Fruit fly (Drosophila melanogaster) whole organism, prepupa: ENCODE data around the gene CG33947.

Source experiments
- Blimp-1 ChIP-seq: fragments of 200-800 bp; sonication (Bioruptor generic); optimal IDR thresholded peaks from 3 replicates; lab custom pipeline; 2017; ENCODE audit warnings: missing biosample characterization, missing genetic modification characterization, mild to moderate bottlenecking, moderate library complexity, missing genetic modification reagents
- CG10669 ChIP-seq: fragments of 200-800 bp; sonication (Bioruptor generic); optimal IDR thresholded peaks from 3 replicates; lab custom pipeline; 2018; ENCODE audit warnings: missing biosample characterization, mild to moderate bottlenecking, missing genetic modification characterization, moderate library complexity
- CG11294 ChIP-seq: fragments of 200-800 bp; sonication (Bioruptor generic); IDR thresholded peaks from 2 replicates; pipeline ENCODE4 v1.3.6; 2022; ENCODE audit warnings: missing biosample characterization, missing genetic modification characterization
- CG11902 ChIP-seq: fragments of 200-800 bp; sonication (Bioruptor generic); optimal IDR thresholded peaks from 3 replicates; lab custom pipeline; 2016; ENCODE audit warnings: missing biosample characterization, missing genetic modification characterization
- CG15336 ChIP-seq: fragments of 200-800 bp; sonication (Bioruptor generic); IDR thresholded peaks from 2 replicates; pipeline ENCODE4 v1.3.6; 2022; ENCODE audit warnings: missing biosample characterization, missing genetic modification characterization
- CG16779 ChIP-seq: fragments of 200-800 bp; sonication (Bioruptor generic); optimal IDR thresholded peaks from 3 replicates; lab custom pipeline; 2017; ENCODE audit warnings: missing biosample characterization, mild to moderate bottlenecking, missing genetic modification characterization
- CG6792 ChIP-seq: fragments of 200-800 bp; sonication (Bioruptor generic); optimal IDR thresholded peaks from 3 replicates; lab custom pipeline; 2016; ENCODE audit warnings: missing biosample characterization, missing genetic modification characterization
- CG6808 ChIP-seq: fragments of 200-800 bp; sonication (Bioruptor generic); optimal IDR thresholded peaks from 3 replicates; lab custom pipeline; 2017; ENCODE audit warnings: missing biosample characterization, missing genetic modification characterization, mild to moderate bottlenecking, moderate library complexity, missing genetic modification reagents
- CG7368 ChIP-seq: fragments of 200-800 bp; sonication (Bioruptor generic); optimal IDR thresholded peaks from 3 replicates; lab custom pipeline; 2016; ENCODE audit warnings: missing biosample characterization, missing genetic modification characterization
- CG8119 ChIP-seq: fragments of 200-800 bp; sonication (Bioruptor generic); IDR thresholded peaks from 3 replicates; pipeline ENCODE4 v1.3.6; 2022; ENCODE audit warnings: missing biosample characterization, missing genetic modification characterization
- CG9139 ChIP-seq: fragments of 200-800 bp; sonication (Bioruptor generic); optimal IDR thresholded peaks from 3 replicates; lab custom pipeline; 2017; ENCODE audit warnings: missing biosample characterization, mild to moderate bottlenecking, missing genetic modification characterization
- Eip75B ChIP-seq: fragments of 200-800 bp; sonication (Bioruptor generic); optimal IDR thresholded peaks from 3 replicates; lab custom pipeline; 2016; ENCODE audit warnings: missing biosample characterization, missing genetic modification characterization
- Eip93F ChIP-seq: fragments of 200-800 bp; sonication (Bioruptor generic); optimal IDR thresholded peaks from 2 replicates; lab custom pipeline; 2016; ENCODE audit warnings: missing biosample characterization, mild to moderate bottlenecking, missing genetic modification characterization
- Ets21C ChIP-seq: fragments of 200-800 bp; sonication (Bioruptor generic); optimal IDR thresholded peaks from 3 replicates; lab custom pipeline; 2016; ENCODE audit warnings: missing biosample characterization, missing genetic modification characterization
- Ets96B ChIP-seq: fragments of 200-800 bp; optimal IDR thresholded peaks from 2 replicates; lab custom pipeline; 2019; ENCODE audit warnings: missing biosample characterization, mild to moderate bottlenecking, missing genetic modification characterization, moderate library complexity
- Hr39 ChIP-seq: fragments of 200-800 bp; sonication (Bioruptor generic); optimal IDR thresholded peaks from 2 replicates; lab custom pipeline; 2016; ENCODE audit warnings: missing biosample characterization, missing genetic modification characterization
- Lpt ChIP-seq: fragments of 200-800 bp; sonication (Bioruptor generic); optimal IDR thresholded peaks from 3 replicates; lab custom pipeline; 2016; ENCODE audit warnings: missing biosample characterization, missing genetic modification characterization
- Met ChIP-seq: fragments of 200-800 bp; sonication (Bioruptor generic); optimal IDR thresholded peaks from 3 replicates; lab custom pipeline; 2016; ENCODE audit warnings: missing biosample characterization, missing genetic modification characterization
- OdsH ChIP-seq: fragments of 200-800 bp; sonication (Bioruptor generic); optimal IDR thresholded peaks from 3 replicates; lab custom pipeline; 2016; ENCODE audit warnings: missing biosample characterization, missing genetic modification characterization
- Smox ChIP-seq: fragments of 200-800 bp; sonication (Bioruptor generic); optimal IDR thresholded peaks from 3 replicates; lab custom pipeline; 2016; ENCODE audit warnings: missing biosample characterization, missing genetic modification characterization
- Sox102F ChIP-seq: fragments of 200-800 bp; sonication (Bioruptor generic); optimal IDR thresholded peaks from 2 replicates; lab custom pipeline; 2016; ENCODE audit warnings: missing biosample characterization, mild to moderate bottlenecking, missing genetic modification characterization
- Sox14 ChIP-seq: fragments of 200-800 bp; sonication (Bioruptor generic); optimal IDR thresholded peaks from 3 replicates; lab custom pipeline; 2016; ENCODE audit warnings: missing biosample characterization, missing genetic modification characterization
- Sox15 ChIP-seq: fragments of 200-800 bp; sonication (Bioruptor generic); optimal IDR thresholded peaks from 3 replicates; lab custom pipeline; 2016; ENCODE audit warnings: missing biosample characterization, missing genetic modification characterization
- achi ChIP-seq: fragments of 200-800 bp; sonication (Bioruptor generic); optimal IDR thresholded peaks from 3 replicates; lab custom pipeline; 2016; ENCODE audit warnings: missing biosample characterization, missing genetic modification characterization
- acj6 ChIP-seq: fragments of 200-800 bp; sonication (Bioruptor generic); optimal IDR thresholded peaks from 3 replicates; lab custom pipeline; 2016; ENCODE audit warnings: missing biosample characterization, missing genetic modification characterization
- cyc ChIP-seq: fragments of 200-800 bp; sonication (Bioruptor generic); optimal IDR thresholded peaks from 3 replicates; lab custom pipeline; 2016; ENCODE audit warnings: missing biosample characterization, missing genetic modification characterization
- dac ChIP-seq: fragments of 200-800 bp; sonication (Bioruptor generic); optimal IDR thresholded peaks from 2 replicates; lab custom pipeline; 2017; ENCODE audit warnings: missing biosample characterization, mild to moderate bottlenecking, missing genetic modification characterization
- dsx ChIP-seq: fragments of 200-800 bp; optimal IDR thresholded peaks from 3 replicates; lab custom pipeline; 2019; ENCODE audit warnings: missing biosample characterization, mild to moderate bottlenecking, missing genetic modification characterization, moderate library complexity; ENCODE audit not compliant: poor library complexity, severe bottlenecking
- eg ChIP-seq: fragments of 200-800 bp; sonication (Bioruptor generic); IDR thresholded peaks from 3 replicates; pipeline ENCODE4 v1.3.6; 2022; ENCODE audit warnings: missing biosample characterization, missing genetic modification characterization
- esn ChIP-seq: fragments of 200-800 bp; sonication (Bioruptor generic); optimal IDR thresholded peaks from 2 replicates; lab custom pipeline; 2016; ENCODE audit warnings: missing biosample characterization, mild to moderate bottlenecking, missing genetic modification characterization, moderate library complexity
- fd59A ChIP-seq: fragments of 200-800 bp; sonication (Bioruptor generic); optimal IDR thresholded peaks from 2 replicates; lab custom pipeline; 2017; ENCODE audit warnings: missing biosample characterization, mild to moderate bottlenecking, missing genetic modification characterization, missing genetic modification reagents
- fd85E ChIP-seq: fragments of 200-800 bp; sonication (Bioruptor generic); optimal IDR thresholded peaks from 3 replicates; lab custom pipeline; 2016; ENCODE audit warnings: missing biosample characterization, missing genetic modification characterization
- fkh ChIP-seq: fragments of 200-800 bp; sonication (Bioruptor generic); optimal IDR thresholded peaks from 3 replicates; lab custom pipeline; 2017; ENCODE audit warnings: missing biosample characterization, mild to moderate bottlenecking, missing genetic modification characterization, moderate library complexity
- lz ChIP-seq: fragments of 200-800 bp; sonication (Bioruptor generic); optimal IDR thresholded peaks from 3 replicates; lab custom pipeline; 2016; ENCODE audit warnings: missing biosample characterization, missing genetic modification characterization
- net ChIP-seq: fragments of 200-800 bp; sonication (Bioruptor generic); optimal IDR thresholded peaks from 3 replicates; lab custom pipeline; 2016; ENCODE audit warnings: missing biosample characterization, missing genetic modification characterization
- pdm3 ChIP-seq: fragments of 200-800 bp; sonication (Bioruptor generic); optimal IDR thresholded peaks from 3 replicates; lab custom pipeline; 2016; ENCODE audit warnings: missing biosample characterization, missing genetic modification characterization
- salr ChIP-seq, 2 experiments: fragments of 200-800 bp; sonication (Bioruptor generic); optimal IDR thresholded peaks; 3 replicates each; lab custom pipeline; 2016 to 2018; ENCODE audit warnings: missing biosample characterization in 2 of 2, missing genetic modification characterization in 2 of 2, mild to moderate bottlenecking in 1 of 2
- spab ChIP-seq: fragments of 200-800 bp; sonication (Bioruptor generic); optimal IDR thresholded peaks from 2 replicates; lab custom pipeline; 2017; ENCODE audit warnings: missing biosample characterization, mild to moderate bottlenecking, missing genetic modification characterization, missing genetic modification reagents
- ss ChIP-seq, 2 experiments: fragments of 200-800 bp; sonication (Bioruptor generic); optimal IDR thresholded peaks; 2 replicates in 1 of 2; 3 replicates in 1 of 2; lab custom pipeline; 2017 to 2018; ENCODE audit warnings: mild to moderate bottlenecking in 2 of 2, missing biosample characterization in 2 of 2, missing genetic modification characterization in 2 of 2, moderate library complexity in 1 of 2
- svp ChIP-seq: fragments of 200-800 bp; sonication (Bioruptor generic); peaks from one replicate; lab custom pipeline; 2016; ENCODE audit warnings: missing biosample characterization, missing genetic modification characterization
- topi ChIP-seq: fragments of 200-800 bp; sonication (Bioruptor generic); optimal IDR thresholded peaks from 3 replicates; lab custom pipeline; 2016; ENCODE audit warnings: missing biosample characterization, missing genetic modification characterization
- vri ChIP-seq: fragments of 200-800 bp; sonication (Bioruptor generic); optimal IDR thresholded peaks from 3 replicates; lab custom pipeline; 2016; ENCODE audit warnings: missing biosample characterization, mild to moderate bottlenecking, missing genetic modification characterization

Gene CG33947

DNA sequence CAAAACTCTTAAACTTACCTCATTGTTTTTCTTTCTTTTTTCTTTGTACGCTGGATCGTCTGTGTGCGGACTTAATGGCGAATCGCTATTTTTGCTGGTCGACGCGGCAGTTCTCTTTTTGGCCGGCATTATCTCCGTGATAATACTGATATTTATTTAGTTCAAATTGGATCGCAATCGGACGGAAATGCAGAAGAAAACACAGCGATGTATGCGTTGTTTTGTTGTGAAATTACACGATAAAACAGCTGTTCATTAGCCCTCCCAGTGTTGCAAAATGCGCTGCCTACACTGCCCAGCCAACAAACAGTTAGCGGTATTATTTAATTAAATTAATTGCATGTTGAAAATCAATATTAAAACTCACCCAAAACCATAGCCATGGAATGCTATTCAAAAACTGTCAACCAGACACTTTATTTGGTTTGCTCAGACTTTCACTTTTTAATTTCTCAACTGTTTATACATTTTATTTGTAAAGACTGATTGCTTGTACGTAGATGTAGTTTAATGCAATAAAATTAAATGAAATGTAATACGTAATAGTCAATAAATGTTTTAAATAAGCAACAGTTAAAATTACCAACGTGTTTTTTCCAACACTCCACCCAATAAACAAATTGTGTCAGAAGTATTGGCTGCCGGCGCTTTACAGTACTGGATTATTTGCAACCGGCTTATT, 1.8 kb downstream of the CG33947 start, which contains the start of the genes Irbp18 and APP-BP1 (continued):
- TF ChIP-seq achi (GFP tag; lab: Kevin White, UChicago): peak; percentile 95
- peak; percentile 90 for TF ChIP-seq CG7368 (GFP tag; lab: Kevin White, UChicago)
- peak; percentile 96 for TF ChIP-seq Hr39 (GFP tag; lab: Kevin White, UChicago)
- TF ChIP-seq Ets21C (GFP tag; lab: Kevin White, UChicago): peak; percentile 93
- TF ChIP-seq Eip75B (GFP tag; lab: Kevin White, UChicago): peak; percentile 96
- peak; percentile 98 for TF ChIP-seq esn (GFP tag; lab: Kevin White, UChicago)
- TF ChIP-seq CG9139 (GFP tag; lab: Kevin White, UChicago): peak; percentile 79
- peak; percentile 90 for TF ChIP-seq dac (GFP tag; lab: Kevin White, UChicago)
- peak; percentile 96 for TF ChIP-seq Smox (GFP tag; lab: Kevin White, UChicago)
- TF ChIP-seq Met (GFP tag; lab: Kevin White, UChicago): peak; percentile 96
- peak; percentile 94 for TF ChIP-seq Sox15 (GFP tag; lab: Kevin White, UChicago)
- TF ChIP-seq CG10669 (GFP tag; lab: Kevin White, UChicago): peak; percentile 94
- TF ChIP-seq CG11294 (GFP tag; lab: Robert Waterston, UW): peak; percentile 77
- TF ChIP-seq acj6 (GFP tag; lab: Kevin White, UChicago): peak; percentile 96
- peak; percentile 97 for TF ChIP-seq pdm3 (GFP tag; lab: Kevin White, UChicago)
- peak; percentile 87 for TF ChIP-seq Blimp-1 (GFP tag; lab: Kevin White, UChicago)
- TF ChIP-seq svp (GFP tag; lab: Kevin White, UChicago): peak; percentile 98
- TF ChIP-seq fd59A (GFP tag; lab: Kevin White, UChicago): peak; percentile 92
- peak; percentile 87 to 96 for TF ChIP-seq salr (GFP tag; optimal IDR thresholded peaks at IDR 0.05; lab: Kevin White, UChicago)
- TF ChIP-seq CG6808 (GFP tag; lab: Kevin White, UChicago): peak; percentile 87
- TF ChIP-seq Lpt (GFP tag; lab: Kevin White, UChicago): peak; percentile 92
- TF ChIP-seq Sox102F (GFP tag; lab: Kevin White, UChicago): peak; percentile 97
- TF ChIP-seq Eip93F (GFP tag; lab: Kevin White, UChicago): peak; percentile 92
- peak; percentile 96 for TF ChIP-seq cyc (GFP tag; lab: Kevin White, UChicago)
- TF ChIP-seq fd85E (GFP tag; lab: Kevin White, UChicago): peak; percentile 74
- peak; percentile 87 for TF ChIP-seq dsx (GFP tag; lab: Kevin White, UChicago)
- peak; percentile 93 for TF ChIP-seq CG6792 (GFP tag; lab: Kevin White, UChicago)
- peak; percentile 90 for TF ChIP-seq Ets96B (tag; lab: Kevin White, UChicago)
- TF ChIP-seq eg (GFP tag; lab: Robert Waterston, UW): peak; percentile 92
- TF ChIP-seq CG8119: peak; percentile 90
- TF ChIP-seq Sox14: peak; percentile 97
- peak; percentile 88 for TF ChIP-seq CG16779 (tag; lab: Kevin White, UChicago)
- peak; percentile 84 for TF ChIP-seq fkh
- TF ChIP-seq vri (GFP tag; lab: Kevin White, UChicago): peak; percentile 95
- peak; percentile 95 for TF ChIP-seq net (GFP tag; lab: Kevin White, UChicago)

DNA sequence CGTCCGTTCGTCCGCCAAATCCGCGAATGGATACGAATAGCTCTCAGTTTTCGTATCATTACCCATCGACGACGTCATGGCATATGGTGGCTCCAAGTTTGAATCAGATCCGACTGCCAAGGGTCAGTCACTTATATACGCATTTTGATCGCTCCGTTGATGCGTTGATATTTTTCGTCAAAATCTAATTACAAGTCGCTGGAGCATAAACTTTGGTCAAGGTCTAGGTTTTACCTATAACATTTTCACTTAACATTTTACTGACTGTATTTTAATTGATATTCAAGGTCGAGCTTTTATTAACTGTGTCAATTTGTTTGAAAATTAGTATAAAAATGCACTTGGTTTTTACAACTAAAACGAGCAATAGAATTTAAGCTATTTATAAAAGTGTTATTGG, 5.3 kb downstream of the CG33947 start, which contains the start of gene Elo68beta:
Elo68beta (minus strand) TSS at position 101 of the 400 bp plus-strand sequence.
- TF ChIP-seq CG15336 (GFP tag; lab: Robert Waterston, UW) (no peak), Ets96B (tag; lab: Kevin White, UChicago) (no peak), CG9139 (GFP tag; lab: Kevin White, UChicago) (no peak), Met (GFP tag; lab: Kevin White, UChicago) (no peak), topi (GFP tag; lab: Kevin White, UChicago) (no peak), CG11902 (GFP tag; lab: Kevin White, UChicago) (no peak), ss (GFP tag; optimal IDR thresholded peaks at IDR 0.05; lab: Kevin White, UChicago) (no peak), spab (no peak), lz (GFP tag; lab: Kevin White, UChicago) (no peak), fd59A (GFP tag; lab: Kevin White, UChicago) (no peak), Sox14 (no peak), dsx (GFP tag; lab: Kevin White, UChicago) (no peak), OdsH (no peak), pdm3 (GFP tag; lab: Kevin White, UChicago) (no peak)
- TF ChIP-seq, all 60 proteins: peak for 0
